Worm (Caenorhabditis elegans): ENCODE data around the gene cld-1.

Gene cld-1

ce11 chrIV:12942633-12943032 is 6.6 kb upstream of the cld-1 start, which contains the start of gene dct-19:
TSS of gene dct-19 (plus strand) at chrIV:12942933.
- no peak for TF ChIP-seq unc-62 (GFP tag; optimal IDR thresholded peaks at IDR 0.05)

- TF ChIP-seq unc-62 (GFP tag; optimal IDR thresholded peaks at IDR 0.05) = no peak
Observed at ce11 chrIV:12941254-12941653, 5.2 kb upstream of the cld-1 start, which contains the start of gene dod-24. TSS of gene dod-24 (minus strand) at chrIV:12941354.

- no peak for TF ChIP-seq unc-62 (GFP tag; optimal IDR thresholded peaks at IDR 0.05)
Observed at ce11 chrIV:12926639-12927038, 9.4 kb downstream of the cld-1 start, which contains the start of gene srlf-5. TSS of gene srlf-5 (minus strand) at chrIV:12926739.

ce11 chrIV:12924332-12924731 is 11.7 kb downstream of the cld-1 start, which contains the start of gene srlf-4:
TSS of gene srlf-4 (minus strand) at chrIV:12924432.
- no peak for TF ChIP-seq unc-62 (GFP tag; optimal IDR thresholded peaks at IDR 0.05)

ce11 chrIV:12921027-12921426 is 15.0 kb downstream of the cld-1 start, which contains the start of gene C32H11.4:
TSS of gene C32H11.4 (plus strand) at chrIV:12921264.
- TF ChIP-seq unc-62 (GFP tag; optimal IDR thresholded peaks at IDR 0.05) = no peak

- TF ChIP-seq unc-62 (GFP tag; optimal IDR thresholded peaks at IDR 0.05) = no peak
Observed at ce11 chrIV:12920553-12920952, 15.5 kb downstream of the cld-1 start.

ce11 chrIV:12918256-12918655 is 17.8 kb downstream of the cld-1 start, which contains the start of gene C32H11.3:
TSS of gene C32H11.3 (plus strand) at chrIV:12918556.
- TF ChIP-seq unc-62 (GFP tag; optimal IDR thresholded peaks at IDR 0.05) = no peak

- no peak for TF ChIP-seq unc-62 (GFP tag; optimal IDR thresholded peaks at IDR 0.05)
Observed at ce11 chrIV:12915479-12915878, 20.6 kb downstream of the cld-1 start, which contains the start of gene srz-15. TSS of gene srz-15 (plus strand) at chrIV:12915779.

- no peak for TF ChIP-seq unc-62 (GFP tag; optimal IDR thresholded peaks at IDR 0.05)
Observed at ce11 chrIV:12914532-12915019, 21.5 kb downstream of the cld-1 start, which contains the start of gene irg-6. TSS of gene irg-6 (minus strand) at chrIV:12914969.

- no peak for TF ChIP-seq unc-62 (GFP tag; optimal IDR thresholded peaks at IDR 0.05)
Observed at ce11 chrIV:12911990-12912389, 24.1 kb downstream of the cld-1 start, which contains the start of gene K08D8.5. TSS of gene K08D8.5 (minus strand) at chrIV:12912129.

- TF ChIP-seq unc-62 (GFP tag; optimal IDR thresholded peaks at IDR 0.05) = no peak
Observed at ce11 chrIV:12909871-12910270, 26.2 kb downstream of the cld-1 start, which contains the start of gene K08D8.4. TSS of gene K08D8.4 (minus strand) at chrIV:12909998.

- TF ChIP-seq unc-62 (GFP tag; optimal IDR thresholded peaks at IDR 0.05) = no peak
Observed at ce11 chrIV:12906529-12906928, 29.5 kb downstream of the cld-1 start, which contains the start of gene K08D8.3. TSS of gene K08D8.3 (minus strand) at chrIV:12906659.

- no peak for TF ChIP-seq unc-62 (GFP tag; optimal IDR thresholded peaks at IDR 0.05)
Observed at ce11 chrIV:12903687-12904086, 32.4 kb downstream of the cld-1 start.

- no peak for TF ChIP-seq unc-62 (GFP tag; optimal IDR thresholded peaks at IDR 0.05)
Observed at ce11 chrIV:12902430-12903110, 33.5 kb downstream of the cld-1 start, which contains the start of gene K08D8.2. TSS of gene K08D8.2 (plus strand) at chrIV:12903060.

ce11 chrIV:12901602-12902001 is 34.5 kb downstream of the cld-1 start:
- TF ChIP-seq unc-62 (GFP tag; optimal IDR thresholded peaks at IDR 0.05) = no peak

ce11 chrIV:12900267-12900666 is 35.8 kb downstream of the cld-1 start, which contains the start of gene K08D8.10:
TSS of gene K08D8.10 (plus strand) at chrIV:12900567.
- TF ChIP-seq unc-62 (GFP tag; optimal IDR thresholded peaks at IDR 0.05) = no peak

- no peak for TF ChIP-seq unc-62 (GFP tag; optimal IDR thresholded peaks at IDR 0.05)
Observed at ce11 chrIV:12899392-12899791, 36.7 kb downstream of the cld-1 start, which contains the start of gene K08D8.9. TSS of gene K08D8.9 (plus strand) at chrIV:12899692.

Measured in whole organism, dauer.